Fruit fly (Drosophila melanogaster) whole organism, embryonic: ENCODE measurements around the gene Pp1-87B.

Experiments
- Abd-B ChIP-seq: fragments of 200-800 bp; sonication (Bioruptor generic); optimal IDR thresholded peaks from 2 replicates; lab custom pipeline; 2018; ENCODE audit warnings: missing biosample characterization, mild to moderate bottlenecking, missing genetic modification characterization, moderate library complexity
- BEAF-32 ChIP-seq: fragments of 200-800 bp; sonication (Bioruptor generic); optimal IDR thresholded peaks from 3 replicates; lab custom pipeline; 2017; ENCODE audit warnings: missing biosample characterization, missing genetic modification characterization, mild to moderate bottlenecking, moderate library complexity, missing genetic modification reagents
- Blimp-1 ChIP-seq: fragments of 200-800 bp; sonication (Bioruptor generic); optimal IDR thresholded peaks from 3 replicates; lab custom pipeline; 2018; ENCODE audit warnings: missing biosample characterization, missing genetic modification characterization, mild to moderate bottlenecking, moderate library complexity, missing genetic modification reagents
- CG10209 ChIP-seq: fragments of 200-800 bp; sonication (Bioruptor generic); optimal IDR thresholded peaks from 3 replicates; lab custom pipeline; 2017; ENCODE audit warnings: missing biosample characterization, mild to moderate bottlenecking, missing genetic modification characterization, missing genetic modification reagents
- CG1024 ChIP-seq: fragments of 200-800 bp; sonication (Bioruptor generic); IDR thresholded peaks from 2 replicates; pipeline ENCODE4 v1.3.6; 2022; ENCODE audit warnings: missing biosample characterization, missing genetic modification characterization
- CG10543 ChIP-seq: fragments of 200-800 bp; sonication (Bioruptor generic); optimal IDR thresholded peaks from 3 replicates; lab custom pipeline; 2017; ENCODE audit warnings: missing biosample characterization, mild to moderate bottlenecking, missing genetic modification characterization, moderate library complexity
- CG11456 ChIP-seq: fragments of 200-800 bp; sonication (Bioruptor generic); IDR thresholded peaks from 3 replicates; pipeline ENCODE4 v1.3.6; 2022; ENCODE audit warnings: missing biosample characterization, missing genetic modification characterization
- CG11504 ChIP-seq: fragments of 200-800 bp; sonication (Bioruptor generic); optimal IDR thresholded peaks from 3 replicates; lab custom pipeline; 2019; ENCODE audit warnings: missing biosample characterization, mild to moderate bottlenecking, missing genetic modification characterization, moderate library complexity
- CG13296 ChIP-seq: fragments of 200-800 bp; sonication (Bioruptor generic); optimal IDR thresholded peaks from 3 replicates; lab custom pipeline; 2018; ENCODE audit warnings: missing biosample characterization, mild to moderate bottlenecking, missing genetic modification characterization
- CG15011 ChIP-seq: fragments of 200-800 bp; sonication (Bioruptor generic); optimal IDR thresholded peaks from 3 replicates; lab custom pipeline; 2018; ENCODE audit warnings: missing biosample characterization, mild to moderate bottlenecking, missing genetic modification characterization
- CG17186 ChIP-seq: fragments of 200-800 bp; sonication (Bioruptor generic); optimal IDR thresholded peaks from 3 replicates; lab custom pipeline; 2017; ENCODE audit warnings: missing biosample characterization, missing genetic modification reagents, missing genetic modification characterization
- CG31224 ChIP-seq: fragments of 200-800 bp; sonication (Bioruptor generic); IDR thresholded peaks from 2 replicates; pipeline ENCODE4 v1.3.6; 2022; ENCODE audit warnings: missing biosample characterization, missing genetic modification characterization
- CG31388 ChIP-seq: fragments of 200-800 bp; sonication (Bioruptor generic); optimal IDR thresholded peaks from 2 replicates; lab custom pipeline; 2016; ENCODE audit warnings: missing biosample characterization, missing genetic modification characterization
- CG32532 ChIP-seq: fragments of 200-800 bp; sonication (Bioruptor generic); IDR thresholded peaks from 2 replicates; pipeline ENCODE4 v1.3.6; 2022; ENCODE audit warnings: missing biosample characterization, missing genetic modification characterization
- CG32772 ChIP-seq: fragments of 200-800 bp; sonication (Bioruptor generic); IDR thresholded peaks from 2 replicates; pipeline ENCODE4 v1.3.6; 2022; ENCODE audit warnings: missing biosample characterization, missing genetic modification characterization
- CG7372 ChIP-seq: fragments of 200-800 bp; sonication (Bioruptor generic); IDR thresholded peaks from 2 replicates; pipeline ENCODE4 v1.3.6; 2022; ENCODE audit warnings: missing biosample characterization, missing genetic modification characterization
- CG7839 ChIP-seq: fragments of 200-800 bp; sonication (Bioruptor generic); optimal IDR thresholded peaks from 3 replicates; lab custom pipeline; 2018; ENCODE audit warnings: missing biosample characterization, mild to moderate bottlenecking, missing genetic modification characterization, moderate library complexity
- CG9932 ChIP-seq: fragments of 200-800 bp; sonication (Bioruptor generic); IDR thresholded peaks from 2 replicates; pipeline ENCODE4 v1.3.6; 2022; ENCODE audit warnings: missing biosample characterization, missing genetic modification characterization
- Deaf1 ChIP-seq: fragments of 200-800 bp; optimal IDR thresholded peaks from 3 replicates; lab custom pipeline; 2019; ENCODE audit warnings: missing biosample characterization, mild to moderate bottlenecking, missing genetic modification characterization, moderate library complexity
- Dek ChIP-seq: fragments of 200-800 bp; sonication (Bioruptor generic); optimal IDR thresholded peaks from 3 replicates; lab custom pipeline; 2019; ENCODE audit warnings: missing biosample characterization, mild to moderate bottlenecking, missing genetic modification characterization, moderate library complexity
- Dll ChIP-seq: fragments of 200-800 bp; sonication (Bioruptor generic); IDR thresholded peaks from 4 replicates; pipeline ENCODE4 v1.3.6; 2022; ENCODE audit warnings: missing biosample characterization, missing genetic modification characterization; ENCODE audit not compliant: partially characterized antibody
- Ets65A ChIP-seq: fragments of 200-800 bp; sonication (Bioruptor generic); peaks from one replicate; lab custom pipeline; 2016; ENCODE audit warnings: missing biosample characterization, missing genetic modification characterization
- Fer2 ChIP-seq: fragments of 200-800 bp; sonication (Bioruptor generic); optimal IDR thresholded peaks from 2 replicates; lab custom pipeline; 2018; ENCODE audit warnings: missing biosample characterization, mild to moderate bottlenecking, missing genetic modification characterization, moderate library complexity
- HmgD ChIP-seq: fragments of 200-800 bp; sonication (Bioruptor generic); optimal IDR thresholded peaks from 3 replicates; lab custom pipeline; 2016; ENCODE audit warnings: missing biosample characterization, missing genetic modification characterization
- Hmr ChIP-seq: fragments of 200-800 bp; sonication (Bioruptor generic); optimal IDR thresholded peaks from 3 replicates; lab custom pipeline; 2017; ENCODE audit warnings: mild to moderate bottlenecking, missing biosample characterization, missing genetic modification reagents, missing genetic modification characterization
- Hr51 ChIP-seq, 2 experiments: fragments of 200-800 bp; sonication (Bioruptor generic); optimal IDR thresholded peaks; 2 replicates in 1 of 2; 3 replicates in 1 of 2; lab custom pipeline; 2016 to 2018; ENCODE audit warnings: missing biosample characterization in 2 of 2, missing genetic modification characterization in 2 of 2, mild to moderate bottlenecking in 1 of 2, moderate library complexity in 1 of 2
- Hsf ChIP-seq: fragments of 200-800 bp; sonication (Bioruptor generic); optimal IDR thresholded peaks from 3 replicates; lab custom pipeline; 2016; ENCODE audit warnings: missing biosample characterization, missing genetic modification characterization
- Med ChIP-seq: fragments of 200-800 bp; sonication (Bioruptor generic); peaks from one replicate; lab custom pipeline; 2016; ENCODE audit warnings: missing biosample characterization, missing genetic modification characterization, mild to moderate bottlenecking, inconsistent platforms, moderate library complexity
- Rfx ChIP-seq: fragments of 200-800 bp; sonication (Bioruptor generic); IDR thresholded peaks from 2 replicates; pipeline ENCODE4 v1.3.6; 2022; ENCODE audit warnings: missing biosample characterization, missing genetic modification characterization
- Sin3A ChIP-seq: fragments of >200 bp; optimal IDR thresholded peaks from 2 replicates; lab custom pipeline; 2018
- Stat92E ChIP-seq, 3 experiments: fragments of >200 bp in 2 of 3; fragments of 200-800 bp in 1 of 3; sonication (Bioruptor generic) in 1 of 3; optimal IDR thresholded peaks; 2 replicates each; lab custom pipeline; 2017 to 2019; ENCODE audit warnings: missing biosample characterization in 3 of 3, missing genetic modification characterization in 3 of 3, mild to moderate bottlenecking in 1 of 3, moderate library complexity in 1 of 3
- ara ChIP-seq: fragments of 200-800 bp; sonication (Bioruptor generic); IDR thresholded peaks from 2 replicates; pipeline ENCODE4 v1.3.6; 2022; ENCODE audit warnings: missing biosample characterization, missing genetic modification characterization
- bbx ChIP-seq: fragments of 200-800 bp; sonication (Bioruptor generic); IDR thresholded peaks from 2 replicates; pipeline ENCODE4 v1.3.6; 2022; ENCODE audit warnings: missing biosample characterization, missing genetic modification characterization; ENCODE audit not compliant: partially characterized antibody
- chinmo ChIP-seq: fragments of 200-800 bp; sonication (Bioruptor generic); IDR thresholded peaks from 4 replicates; pipeline ENCODE4 v1.3.6; 2022; ENCODE audit warnings: missing biosample characterization, missing genetic modification characterization; ENCODE audit not compliant: partially characterized antibody
- crol ChIP-seq: fragments of 200-800 bp; sonication (Bioruptor generic); IDR thresholded peaks from 2 replicates; pipeline ENCODE4 v1.3.6; 2022; ENCODE audit warnings: missing biosample characterization, missing genetic modification characterization
- exex ChIP-seq: fragments of 200-800 bp; sonication (Bioruptor generic); optimal IDR thresholded peaks from 4 replicates; lab custom pipeline; 2018; ENCODE audit warnings: missing biosample characterization, mild to moderate bottlenecking, missing genetic modification characterization, moderate library complexity
- fd64A ChIP-seq: fragments of 200-800 bp; sonication (Bioruptor generic); optimal IDR thresholded peaks from 3 replicates; lab custom pipeline; 2018; ENCODE audit warnings: missing biosample characterization, mild to moderate bottlenecking, missing genetic modification characterization
- ftz-f1 ChIP-seq: fragments of 200-800 bp; sonication (Bioruptor generic); optimal IDR thresholded peaks from 2 replicates; lab custom pipeline; 2016; ENCODE audit warnings: missing biosample characterization, missing genetic modification characterization
- jigr1 ChIP-seq: fragments of 200-800 bp; sonication (Bioruptor generic); IDR thresholded peaks from 3 replicates; pipeline ENCODE4 v1.3.6; 2022; ENCODE audit warnings: missing biosample characterization, missing genetic modification characterization
- knrl ChIP-seq: fragments of 200-800 bp; sonication (Bioruptor generic); IDR thresholded peaks from 3 replicates; pipeline ENCODE4 v1.3.6; 2022; ENCODE audit warnings: missing biosample characterization, missing genetic modification characterization; ENCODE audit not compliant: partially characterized antibody
- onecut ChIP-seq: fragments of 200-800 bp; sonication (Bioruptor generic); IDR thresholded peaks from 2 replicates; pipeline ENCODE4 v1.3.6; 2022; ENCODE audit warnings: missing biosample characterization, missing genetic modification characterization
- org-1 ChIP-seq: fragments of 200-800 bp; sonication (Bioruptor generic); optimal IDR thresholded peaks from 2 replicates; lab custom pipeline; 2017; ENCODE audit warnings: missing biosample characterization, missing genetic modification characterization
- sd ChIP-seq: fragments of 200-800 bp; sonication (Bioruptor generic); optimal IDR thresholded peaks from 3 replicates; lab custom pipeline; 2018; ENCODE audit warnings: missing biosample characterization, mild to moderate bottlenecking, missing genetic modification characterization, moderate library complexity
- sim ChIP-seq: fragments of 200-800 bp; sonication (Bioruptor generic); IDR thresholded peaks from 2 replicates; pipeline ENCODE4 v1.3.6; 2022; ENCODE audit warnings: missing biosample characterization, missing genetic modification characterization
- sisA ChIP-seq: fragments of 200-800 bp; sonication (Bioruptor generic); IDR thresholded peaks from 2 replicates; pipeline ENCODE4 v1.3.6; 2022; ENCODE audit warnings: missing biosample characterization, missing genetic modification characterization
- sob ChIP-seq: fragments of 200-800 bp; sonication (Bioruptor generic); IDR thresholded peaks from 2 replicates; pipeline ENCODE4 v1.3.6; 2022; ENCODE audit warnings: missing biosample characterization, missing genetic modification characterization
- stwl ChIP-seq: fragments of 200-800 bp; sonication (Bioruptor generic); optimal IDR thresholded peaks from 3 replicates; lab custom pipeline; 2018; ENCODE audit warnings: missing biosample characterization, mild to moderate bottlenecking, missing genetic modification characterization, moderate library complexity
- usp ChIP-seq: fragments of >200 bp; optimal IDR thresholded peaks from 2 replicates; lab custom pipeline; 2017; ENCODE audit warnings: missing biosample characterization, missing genetic modification characterization

The Pp1-87B gene

dm6 chr3R:12441008-12441606 lies 15.4 kb upstream of the Pp1-87B start (continued):
- TF ChIP-seq bbx (GFP tag; lab: Robert Waterston, UW), result no peak
- peak; percentile 20; the same call in 1 of the 2 replicates for TF ChIP-seq CG32532 (GFP tag; lab: Robert Waterston, UW)
- peak; percentile 58 for TF ChIP-seq exex (tag; lab: Kevin White, UChicago)
- 0 out of 4 replicates have a peak, but pooled peaks have one; percentile 76 for TF ChIP-seq chinmo (GFP tag; lab: Robert Waterston, UW)
- TF ChIP-seq Deaf1, result peak; percentile 46
- no peak for TF ChIP-seq CG10209
- TF ChIP-seq Hsf, result no peak
- no peak for TF ChIP-seq CG32772 (GFP tag; lab: Robert Waterston, UW)
- no peak for TF ChIP-seq Hr51 (GFP tag; optimal IDR thresholded peaks at IDR 0.05; lab: Kevin White, UChicago)
- peak; percentile 25; the same call in 1 of the 2 replicates for TF ChIP-seq onecut (GFP tag; lab: Robert Waterston, UW)
- TF ChIP-seq Ets65A (GFP tag; lab: Kevin White, UChicago), result no peak
- TF ChIP-seq CG9932 (GFP tag; lab: Robert Waterston, UW), result peak; percentile 24; the same call in 1 of the 2 replicates
- no peak for TF ChIP-seq Dll (GFP tag; lab: Robert Waterston, UW)
- TF ChIP-seq CG15011 (GFP tag; lab: Kevin White, UChicago), result no peak
- peak; percentile 36 for TF ChIP-seq Med (GFP tag; lab: Kevin White, UChicago)
- TF ChIP-seq CG7372 (GFP tag; lab: Robert Waterston, UW), result no peak
- no peak for TF ChIP-seq usp (GFP tag; lab: Kevin White, UChicago)
- no peak for TF ChIP-seq sd (tag; lab: Kevin White, UChicago)
- TF ChIP-seq CG17186 (GFP tag; lab: Kevin White, UChicago), result no peak
- TF ChIP-seq ara (GFP tag; lab: Robert Waterston, UW), result no peak
- TF ChIP-seq sim (GFP tag; lab: Robert Waterston, UW), result no peak
- TF ChIP-seq fd64A (GFP tag; lab: Kevin White, UChicago), result no peak
- TF ChIP-seq CG10543, result peak; percentile 37
- TF ChIP-seq Stat92E (GFP tag; optimal IDR thresholded peaks at IDR 0.05; lab: Kevin White, UChicago), result no peak
- TF ChIP-seq CG11456 (GFP tag; lab: Robert Waterston, UW), result no peak
- TF ChIP-seq CG31388, result no peak
- no peak for TF ChIP-seq crol (GFP tag; lab: Robert Waterston, UW)

dm6 chr3R:12439401-12440143 lies 13.9 kb upstream of the Pp1-87B start, which contains the start of gene Desat1:
Desat1 (plus strand) TSS chr3R:12439600.
- no peak for TF ChIP-seq Blimp-1 (GFP tag; lab: Kevin White, UChicago)
- no peak for TF ChIP-seq CG32532 (GFP tag; lab: Robert Waterston, UW)
- TF ChIP-seq CG1024 (GFP tag; lab: Robert Waterston, UW), result no peak
- no peak for TF ChIP-seq Fer2
- TF ChIP-seq Sin3A (lab: Kevin White, UChicago), result no peak
- no peak for TF ChIP-seq Hmr (GFP tag; lab: Kevin White, UChicago)
- no peak for TF ChIP-seq CG11504 (tag; lab: Kevin White, UChicago)
- TF ChIP-seq ftz-f1 (GFP tag; lab: Kevin White, UChicago), result peak; percentile 8
- TF ChIP-seq knrl (GFP tag; lab: Robert Waterston, UW), result peak; percentile 90
- no peak for TF ChIP-seq Dek (tag; lab: Kevin White, UChicago)
- TF ChIP-seq sob (GFP tag; lab: Robert Waterston, UW), result no peak
- no peak for TF ChIP-seq CG7839 (tag; lab: Kevin White, UChicago)
- TF ChIP-seq sd (tag; lab: Kevin White, UChicago), result peak; percentile 29
- peak; percentile 88 for TF ChIP-seq BEAF-32
- no peak for TF ChIP-seq jigr1
- TF ChIP-seq stwl (tag; lab: Kevin White, UChicago), result peak; percentile 86
- no peak for TF ChIP-seq org-1 (GFP tag; lab: Kevin White, UChicago)
- TF ChIP-seq HmgD (GFP tag; lab: Kevin White, UChicago), result no peak
- TF ChIP-seq Abd-B (GFP tag; lab: Kevin White, UChicago), result peak; percentile 41
- TF ChIP-seq CG31224, result no peak
- TF ChIP-seq sisA (GFP tag; lab: Robert Waterston, UW), result no peak
- TF ChIP-seq CG13296, result no peak
- no peak for TF ChIP-seq Rfx (GFP tag; lab: Robert Waterston, UW)
